Worm (Caenorhabditis elegans): ENCODE data around the gene fbxa-219.

Gene fbxa-219

ce11 chrIII:2343273-2343672 lies 52.1 kb downstream of the fbxa-219 start, which contains the start of gene phf-5:
TSS of gene phf-5 (plus strand) at chrIII:2343573.
- TF ChIP-seq unc-62 (GFP tag; optimal IDR thresholded peaks at IDR 0.05), result no peak

Data from whole organism, dauer.